Worm (Caenorhabditis elegans) whole organism, L4 larva: ENCODE data around the gene T12B5.15.
"Not testable (repeated sequence)": the region's sequence is repeated elsewhere in the genome, so short reads cannot be mapped to it uniquely, and the experiment has no call there.

Source experiments
- aha-1 ChIP-seq: fragments of 150-350 bp; peaks from one replicate; lab custom pipeline; 2014; ENCODE audit warnings: missing biosample characterization, missing genetic modification characterization
- lin-39 ChIP-seq: fragments of 150-350 bp; optimal IDR thresholded peaks from 2 replicates; lab custom pipeline; 2014; ENCODE audit warnings: missing biosample characterization, missing genetic modification reagents, missing genetic modification characterization
- php-3 ChIP-seq: fragments of 200-800 bp; sonication (Bioruptor generic); IDR thresholded peaks from 2 replicates; pipeline ENCODE4 v1.3.6; 2022; ENCODE audit warnings: missing genetic modification reagents, missing genetic modification characterization, missing compliant biosample characterization
- unc-130 ChIP-seq: sonication (generic microtip); optimal IDR thresholded peaks from 2 replicates; lab custom pipeline; 2016; ENCODE audit warnings: missing genetic modification reagents, missing genetic modification characterization, missing compliant biosample characterization
- zip-2 ChIP-seq: fragments of 150-350 bp; optimal IDR thresholded peaks from 2 replicates; lab custom pipeline; 2014; ENCODE audit warnings: missing biosample characterization, missing genetic modification characterization

DNA sequence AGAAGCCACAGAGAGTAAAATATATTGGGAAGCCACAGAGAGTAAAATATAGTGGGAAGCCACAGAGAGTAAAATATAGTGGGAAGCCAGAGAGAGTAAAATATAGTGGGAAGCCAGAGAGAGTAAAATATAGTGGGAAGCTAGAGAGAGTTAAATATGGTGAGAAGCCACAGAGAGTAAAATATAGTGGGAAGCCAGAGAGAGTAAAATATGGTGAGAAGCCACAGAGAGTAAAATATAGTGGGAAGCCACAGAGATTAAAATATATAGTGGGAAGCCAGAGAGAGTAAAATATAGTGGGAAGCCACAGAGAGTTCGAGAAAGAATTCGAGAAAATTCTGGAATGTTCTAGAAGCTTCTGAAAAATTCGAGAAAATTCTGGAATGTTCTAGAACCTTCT, 23.0 kb downstream of the T12B5.15 start:
- not testable (repeated sequence) for TF ChIP-seq unc-130 (GFP tag; lab: Kevin White, UChicago); php-3; zip-2; aha-1; lin-39 (tag; lab: Kevin White, UChicago)
